Worm (Caenorhabditis elegans) whole organism, L4/young adult: ENCODE results near the gene fipr-11.

Source experiments
- W03F9.2 ChIP-seq: fragments of 150-350 bp; optimal IDR thresholded peaks from 2 replicates; lab custom pipeline; 2014; ENCODE audit warnings: missing biosample characterization, missing genetic modification characterization
- dao-5 ChIP-seq: sonication (generic microtip); optimal IDR thresholded peaks from 2 replicates; lab custom pipeline; 2016; ENCODE audit warnings: missing genotype, missing genetic modification characterization, moderate library complexity, missing compliant biosample characterization
- him-1 ChIP-seq: sonication (generic microtip); optimal IDR thresholded peaks from 2 replicates; lab custom pipeline; 2016; ENCODE audit warnings: missing genotype, missing genetic modification reagents, missing genetic modification characterization, missing compliant biosample characterization

DNA sequence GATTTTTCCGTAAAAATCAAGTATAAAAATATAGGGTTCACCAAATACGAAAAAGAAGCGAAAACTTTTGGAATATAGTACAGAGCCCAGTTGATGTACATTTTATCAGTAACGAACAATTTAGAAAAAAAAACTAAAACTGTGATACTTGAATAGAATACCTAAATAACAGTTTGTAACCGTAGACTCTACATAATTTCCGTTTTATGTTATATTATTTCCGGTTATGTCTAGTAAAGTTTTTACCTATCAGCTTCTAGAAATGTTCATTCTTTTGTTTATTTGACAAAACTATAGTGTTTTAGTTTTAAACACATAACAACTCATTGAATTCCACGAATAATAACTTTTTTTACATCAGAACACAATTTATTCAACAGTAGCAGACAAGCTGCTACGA is 31.4 kb upstream of the fipr-11 start, which contains the start of gene srj-33:
- TF ChIP-seq him-1: no peak
- no peak for TF ChIP-seq dao-5 (tag; lab: Kevin White, UChicago)
- TF ChIP-seq W03F9.2 (tag; lab: Kevin White, UChicago): no peak
